Worm (Caenorhabditis elegans) whole organism, L3 larva: ENCODE data around the gene hbl-1.

Source experiments
- ZK546.5 ChIP-seq: sonication (generic microtip); optimal IDR thresholded peaks from 2 replicates; lab custom pipeline; 2017; ENCODE audit warnings: missing biosample characterization, missing genetic modification characterization
- aly-2 ChIP-seq: fragments of 150-350 bp; optimal IDR thresholded peaks from 2 replicates; lab custom pipeline; 2014; ENCODE audit warnings: missing biosample characterization, missing genetic modification characterization
- ama-1 ChIP-seq: fragments of 150-350 bp; optimal IDR thresholded peaks from 2 replicates; lab custom pipeline; 2018
- ceh-28 ChIP-seq: fragments of 150-350 bp; optimal IDR thresholded peaks from 2 replicates; lab custom pipeline; 2014; ENCODE audit warnings: missing biosample characterization, missing genetic modification reagents, missing genetic modification characterization
- ceh-82 ChIP-seq: fragments of 150-350 bp; optimal IDR thresholded peaks from 2 replicates; lab custom pipeline; 2014; ENCODE audit warnings: missing biosample characterization, missing genetic modification characterization
- egl-27 ChIP-seq: sonication (generic microtip); optimal IDR thresholded peaks from 4 replicates; lab custom pipeline; 2017; ENCODE audit warnings: missing biosample characterization, missing genetic modification reagents, missing genetic modification characterization
- egl-5 ChIP-seq: fragments of 150-350 bp; optimal IDR thresholded peaks from 2 replicates; lab custom pipeline; 2017; ENCODE audit warnings: missing biosample characterization, missing genetic modification reagents, missing genetic modification characterization, inconsistent platforms
- elt-1 ChIP-seq: fragments of 150-350 bp; optimal IDR thresholded peaks from 2 replicates; lab custom pipeline; 2014; ENCODE audit warnings: missing biosample characterization, missing genetic modification characterization
- elt-2 ChIP-seq: sonication (generic microtip); optimal IDR thresholded peaks from 2 replicates; lab custom pipeline; 2016; ENCODE audit warnings: missing genetic modification reagents, mild to moderate bottlenecking, missing genetic modification characterization, missing compliant biosample characterization
- elt-3 ChIP-seq, 3 experiments: fragments of 150-350 bp in 1 of 3; sonication (generic microtip) in 2 of 3; optimal IDR thresholded peaks; 2 replicates in 2 of 3; 4 replicates in 1 of 3; lab custom pipeline; 2014 to 2017; ENCODE audit warnings: missing biosample characterization in 3 of 3, missing genetic modification characterization in 3 of 3
- eor-1 ChIP-seq, 2 experiments: fragments of 150-350 bp; optimal IDR thresholded peaks; 2 replicates each; lab custom pipeline; 2014 to 2018; ENCODE audit warnings: missing biosample characterization in 2 of 2, missing genetic modification characterization in 2 of 2
- fkh-10 ChIP-seq: sonication (generic microtip); optimal IDR thresholded peaks from 2 replicates; lab custom pipeline; 2017; ENCODE audit warnings: missing biosample characterization, missing genetic modification reagents, missing genetic modification characterization
- hmg-11 ChIP-seq: sonication (generic microtip); optimal IDR thresholded peaks from 2 replicates; lab custom pipeline; 2016; ENCODE audit warnings: missing genetic modification characterization, missing compliant biosample characterization
- jun-1 ChIP-seq: fragments of 150-350 bp; optimal IDR thresholded peaks from 2 replicates; lab custom pipeline; 2014; ENCODE audit warnings: missing biosample characterization, missing genetic modification reagents, missing genetic modification characterization
- lin-39 ChIP-seq: fragments of 150-350 bp; optimal IDR thresholded peaks from 2 replicates; lab custom pipeline; 2018; ENCODE audit warnings: missing biosample characterization, missing genetic modification reagents, missing genetic modification characterization
- mdl-1 ChIP-seq: fragments of 150-350 bp; optimal IDR thresholded peaks from 2 replicates; lab custom pipeline; 2014; ENCODE audit warnings: missing biosample characterization, missing genetic modification characterization
- mml-1 ChIP-seq: fragments of 150-350 bp; sonication (generic microtip); optimal IDR thresholded peaks from 3 replicates; lab custom pipeline; 2014; ENCODE audit warnings: missing biosample characterization, missing genetic modification characterization
- nfya-1 ChIP-seq: sonication (generic microtip); optimal IDR thresholded peaks from 2 replicates; lab custom pipeline; 2017; ENCODE audit warnings: missing genetic modification characterization, mild to moderate bottlenecking, missing compliant biosample characterization, antibody characterized with exemption, moderate library complexity; ENCODE audit not compliant: insufficient read depth
- nhr-11 ChIP-seq: fragments of 150-350 bp; optimal IDR thresholded peaks from 2 replicates; lab custom pipeline; 2014; ENCODE audit warnings: missing biosample characterization, missing genetic modification characterization
- nhr-12 ChIP-seq: fragments of 150-350 bp; optimal IDR thresholded peaks from 2 replicates; lab custom pipeline; 2014; ENCODE audit warnings: missing biosample characterization, missing genetic modification characterization
- nhr-23 ChIP-seq: fragments of 150-350 bp; optimal IDR thresholded peaks from 2 replicates; lab custom pipeline; 2014; ENCODE audit warnings: missing biosample characterization, missing genetic modification reagents, missing genetic modification characterization
- nhr-237 ChIP-seq: fragments of 150-350 bp; optimal IDR thresholded peaks from 2 replicates; lab custom pipeline; 2014; ENCODE audit warnings: missing biosample characterization, missing genetic modification characterization
- nhr-25 ChIP-seq: sonication (generic microtip); optimal IDR thresholded peaks from 2 replicates; lab custom pipeline; 2017; ENCODE audit warnings: missing biosample characterization, missing genetic modification characterization
- nhr-43 ChIP-seq: sonication (generic microtip); optimal IDR thresholded peaks from 2 replicates; lab custom pipeline; 2016; ENCODE audit warnings: mild to moderate bottlenecking, missing genetic modification characterization, missing compliant biosample characterization; ENCODE audit not compliant: poor library complexity, severe bottlenecking
- pha-4 ChIP-seq: fragments of 150-350 bp; optimal IDR thresholded peaks from 2 replicates; lab custom pipeline; 2014; ENCODE audit warnings: missing biosample characterization, missing genetic modification reagents, missing genetic modification characterization
- pqm-1 ChIP-seq: fragments of 150-350 bp; optimal IDR thresholded peaks from 2 replicates; lab custom pipeline; 2017; ENCODE audit warnings: missing biosample characterization, missing genetic modification characterization, inconsistent platforms
- sea-2 ChIP-seq: fragments of 150-350 bp; sonication (generic microtip); optimal IDR thresholded peaks from 4 replicates; lab custom pipeline; 2014; ENCODE audit warnings: missing biosample characterization, missing genetic modification reagents, missing genetic modification characterization
- skn-1 ChIP-seq: fragments of 150-350 bp; optimal IDR thresholded peaks from 2 replicates; lab custom pipeline; 2014; ENCODE audit warnings: missing biosample characterization, missing genetic modification characterization
- snpc-4 ChIP-seq: fragments of 150-350 bp; optimal IDR thresholded peaks from 2 replicates; lab custom pipeline; 2014; ENCODE audit warnings: missing biosample characterization, missing genetic modification characterization
- unc-39 ChIP-seq: sonication (generic microtip); optimal IDR thresholded peaks from 4 replicates; lab custom pipeline; 2017; ENCODE audit warnings: missing biosample characterization, missing genetic modification characterization
- unc-62 ChIP-seq: fragments of 150-350 bp; sonication (generic microtip); optimal IDR thresholded peaks from 4 replicates; lab custom pipeline; 2014; ENCODE audit warnings: missing biosample characterization, missing genetic modification reagents, missing genetic modification characterization
- zag-1 ChIP-seq: fragments of 150-350 bp; optimal IDR thresholded peaks from 2 replicates; lab custom pipeline; 2014; ENCODE audit warnings: missing biosample characterization, missing genetic modification characterization
- ztf-11 ChIP-seq: fragments of 150-350 bp; optimal IDR thresholded peaks from 2 replicates; lab custom pipeline; 2014; ENCODE audit warnings: missing biosample characterization, missing genetic modification characterization
- ztf-4 ChIP-seq: fragments of 150-350 bp; optimal IDR thresholded peaks from 2 replicates; lab custom pipeline; 2014; ENCODE audit warnings: missing biosample characterization, missing genetic modification characterization

The hbl-1 gene

ce11 chrX:5811997-5812562, 9.9 kb upstream of the hbl-1 start (continued):
- TF ChIP-seq ztf-11 (no peak), ZK546.5 (no peak), nhr-43 (peak; percentile 89), nhr-23 (tag; lab: Kevin White, UChicago) (peak; percentile 48)
- TF ChIP-seq, all 47 proteins: peak for 20

DNA sequence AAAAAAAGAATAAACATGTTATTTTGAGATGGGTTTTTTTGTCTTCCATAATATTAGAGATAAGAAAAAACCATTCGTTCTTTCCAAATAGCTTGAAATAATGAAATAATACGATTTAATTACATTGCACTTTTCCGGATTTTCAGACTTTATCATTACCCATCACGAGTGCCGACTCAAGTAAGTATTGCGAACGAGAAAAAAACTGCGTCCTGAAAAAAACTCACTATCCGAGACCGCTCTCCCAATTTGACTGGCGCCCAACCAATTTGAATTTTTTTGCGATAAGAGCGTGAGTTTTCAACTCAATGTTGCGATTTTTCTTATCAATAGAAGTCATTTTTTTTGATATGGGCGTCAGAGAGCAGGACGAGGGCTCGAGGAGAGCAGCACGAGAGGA, 8.9 kb upstream of the hbl-1 start:
- TF ChIP-seq egl-27 (tag; lab: Kevin White, UChicago): no peak
- no peak for TF ChIP-seq ztf-4 (tag; lab: Kevin White, UChicago)
- peak; percentile 98 for TF ChIP-seq elt-2 (tag; lab: Kevin White, UChicago)
- no peak for TF ChIP-seq ztf-11
- TF ChIP-seq jun-1: peak; percentile 24
- TF ChIP-seq lin-39: no peak
- peak; percentile 76 for TF ChIP-seq pqm-1 (tag; lab: Kevin White, UChicago)
- TF ChIP-seq egl-5: no peak
- no peak for TF ChIP-seq nfya-1 (tag; lab: Kevin White, UChicago)
- TF ChIP-seq, all 47 proteins: peak for 3

ce11 chrX:5814342-5814741, 7.6 kb upstream of the hbl-1 start:
- TF ChIP-seq nhr-25 (tag; lab: Kevin White, UChicago): peak; percentile 35
- no peak for TF ChIP-seq ceh-28 (tag; lab: Kevin White, UChicago)
- peak; percentile 48 for TF ChIP-seq pqm-1 (tag; lab: Kevin White, UChicago)
- TF ChIP-seq elt-3 (tag; optimal IDR thresholded peaks at IDR 0.05; lab: Kevin White, UChicago): no peak
- no peak for TF ChIP-seq aly-2 (tag; lab: Kevin White, UChicago)
- no peak for TF ChIP-seq egl-27 (tag; lab: Kevin White, UChicago)
- no peak for TF ChIP-seq unc-62 (GFP tag; lab: Kevin White, UChicago)
- TF ChIP-seq nfya-1 (tag; lab: Kevin White, UChicago): no peak
- no peak for TF ChIP-seq snpc-4
- no peak for TF ChIP-seq mdl-1 (tag; lab: Kevin White, UChicago)
- no peak for TF ChIP-seq nhr-11 (tag; lab: Kevin White, UChicago)
- no peak for TF ChIP-seq skn-1 (tag; lab: Kevin White, UChicago)
- peak; percentile 33 for TF ChIP-seq elt-2 (tag; lab: Kevin White, UChicago)
- TF ChIP-seq ceh-82 (tag; lab: Kevin White, UChicago): no peak
- TF ChIP-seq nhr-43: no peak
- TF ChIP-seq ZK546.5: no peak

ce11 chrX:5815343-5815742, 6.6 kb upstream of the hbl-1 start:
- no peak for TF ChIP-seq mml-1
- TF ChIP-seq elt-1: no peak
- TF ChIP-seq lin-39: peak; percentile 34
- TF ChIP-seq eor-1 (tag; optimal IDR thresholded peaks at IDR 0.05; lab: Kevin White, UChicago): no peak
- no peak for TF ChIP-seq sea-2 (GFP tag; lab: Kevin White, UChicago)
- no peak for TF ChIP-seq ama-1
- TF ChIP-seq fkh-10 (GFP tag; lab: Kevin White, UChicago): no peak
- TF ChIP-seq hmg-11 (tag; lab: Kevin White, UChicago): no peak
- no peak for TF ChIP-seq ztf-11
- TF ChIP-seq nhr-12 (tag; lab: Kevin White, UChicago): no peak
- TF ChIP-seq pha-4 (tag; lab: Kevin White, UChicago): no peak
- no peak for TF ChIP-seq unc-39 (tag; lab: Kevin White, UChicago)
- no peak for TF ChIP-seq elt-3 (tag; optimal IDR thresholded peaks at IDR 0.05; lab: Kevin White, UChicago)
- TF ChIP-seq nhr-11 (tag; lab: Kevin White, UChicago): no peak
- TF ChIP-seq nhr-25 (tag; lab: Kevin White, UChicago): no peak
- TF ChIP-seq nfya-1 (tag; lab: Kevin White, UChicago): peak; percentile 20
- TF ChIP-seq zag-1 (tag; lab: Kevin White, UChicago): no peak

DNA sequence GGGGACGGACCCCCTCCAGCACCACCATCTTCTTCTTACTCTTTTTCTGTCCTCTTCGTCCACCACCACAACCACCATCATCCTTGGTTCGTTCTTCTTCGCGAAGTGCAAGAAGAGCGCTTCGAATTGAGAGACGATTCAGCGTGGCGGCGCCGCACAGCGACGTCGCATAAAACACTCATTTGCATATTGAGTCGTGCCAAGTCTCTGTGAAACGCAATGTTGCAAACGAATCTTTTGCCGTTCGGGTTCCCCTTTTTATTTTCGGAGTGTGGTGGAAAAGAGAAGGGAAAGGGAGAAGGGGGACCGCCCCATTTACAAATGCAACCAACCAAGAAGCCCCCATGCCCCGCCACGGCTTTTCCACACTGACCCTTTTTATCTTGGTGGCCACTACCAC, 5.6 kb upstream of the hbl-1 start:
- TF ChIP-seq nhr-237 (tag; lab: Kevin White, UChicago) (no peak), nfya-1 (tag; lab: Kevin White, UChicago) (peak; percentile 72), lin-39 (peak; percentile 59), egl-5 (peak; percentile 63)
